Worm (Caenorhabditis elegans) whole organism, midembryonic: ENCODE data around the gene col-91.

ENCODE experiments used
- T22C8.4 ChIP-seq: fragments of 200-800 bp; sonication (Bioruptor generic); IDR thresholded peaks from 2 replicates; pipeline ENCODE4 v1.3.6; 2022; ENCODE audit warnings: missing genetic modification characterization, missing compliant biosample characterization
- cog-1 ChIP-seq: sonication (generic microtip); optimal IDR thresholded peaks from 2 replicates; lab custom pipeline; 2016; ENCODE audit warnings: missing genetic modification characterization, missing compliant biosample characterization
- flt-1 ChIP-seq: fragments of 200-800 bp; sonication (Bioruptor generic); IDR thresholded peaks from 2 replicates; pipeline ENCODE4 v1.3.6; 2022; ENCODE audit warnings: missing genetic modification characterization, missing compliant biosample characterization
- klf-2 ChIP-seq: fragments of 200-800 bp; sonication (Bioruptor generic); conservative IDR thresholded peaks from 2 replicates; pipeline ENCODE4 v1.3.6; 2022; ENCODE audit warnings: missing genetic modification reagents, missing genetic modification characterization, missing compliant biosample characterization
- med-1 ChIP-seq: sonication (generic microtip); optimal IDR thresholded peaks from 2 replicates; lab custom pipeline; 2017; ENCODE audit warnings: missing genetic modification characterization, mild to moderate bottlenecking, missing compliant biosample characterization, antibody characterized with exemption, missing genetic modification reagents; ENCODE audit not compliant: insufficient read depth
- ref-1 ChIP-seq: fragments of 200-800 bp; sonication (Bioruptor generic); conservative IDR thresholded peaks from 2 replicates; pipeline ENCODE4 v1.3.6; 2022; ENCODE audit warnings: missing genetic modification reagents, missing genetic modification characterization, missing compliant biosample characterization
- tab-1 ChIP-seq: fragments of 200-800 bp; sonication (Bioruptor generic); IDR thresholded peaks from 2 replicates; pipeline ENCODE4 v1.3.6; 2022; ENCODE audit warnings: missing genetic modification characterization, missing compliant biosample characterization
- ztf-23 ChIP-seq: fragments of 200-800 bp; sonication (Bioruptor generic); IDR thresholded peaks from 2 replicates; pipeline ENCODE4 v1.3.6; 2022; ENCODE audit warnings: missing genetic modification reagents, missing genetic modification characterization, missing compliant biosample characterization
- ztf-29 ChIP-seq: fragments of 200-800 bp; sonication (Bioruptor generic); IDR thresholded peaks from 2 replicates; pipeline ENCODE4 v1.3.6; 2022; ENCODE audit warnings: missing genetic modification reagents, missing genetic modification characterization, missing compliant biosample characterization

The col-91 gene

DNA sequence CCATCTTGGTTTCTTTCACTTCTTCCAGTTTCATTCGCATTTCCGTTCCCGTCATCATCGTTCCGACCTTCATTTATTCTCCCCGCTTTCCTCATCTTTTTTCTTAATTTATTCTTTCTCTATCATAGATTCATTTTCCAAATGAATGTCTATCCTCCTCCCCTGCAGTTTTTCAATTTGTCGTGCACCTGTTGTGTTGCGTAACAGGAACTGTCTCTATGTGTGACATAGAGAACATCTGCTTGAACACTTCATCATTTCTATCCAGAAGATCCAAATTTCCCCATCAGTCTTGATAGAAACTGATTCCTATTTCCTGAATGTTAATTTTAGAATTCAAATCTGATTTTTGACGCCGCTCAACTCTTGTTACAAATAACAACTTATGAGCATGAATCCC is 20.1 kb upstream of the col-91 start:
- TF ChIP-seq tab-1 (GFP tag; lab: Robert Waterston, UW): no peak
- no peak for TF ChIP-seq ref-1 (GFP tag; lab: Robert Waterston, UW)
- no peak for TF ChIP-seq cog-1 (tag; lab: Kevin White, UChicago)
- no peak for TF ChIP-seq T22C8.4 (GFP tag; lab: Robert Waterston, UW)
- TF ChIP-seq ztf-29 (GFP tag; lab: Robert Waterston, UW): no peak
- no peak for TF ChIP-seq med-1 (GFP tag; lab: Kevin White, UChicago)
- TF ChIP-seq klf-2 (GFP tag; lab: Robert Waterston, UW): no peak
- no peak for TF ChIP-seq flt-1 (GFP tag; lab: Robert Waterston, UW)
- TF ChIP-seq ztf-23 (GFP tag; lab: Robert Waterston, UW): no peak

DNA sequence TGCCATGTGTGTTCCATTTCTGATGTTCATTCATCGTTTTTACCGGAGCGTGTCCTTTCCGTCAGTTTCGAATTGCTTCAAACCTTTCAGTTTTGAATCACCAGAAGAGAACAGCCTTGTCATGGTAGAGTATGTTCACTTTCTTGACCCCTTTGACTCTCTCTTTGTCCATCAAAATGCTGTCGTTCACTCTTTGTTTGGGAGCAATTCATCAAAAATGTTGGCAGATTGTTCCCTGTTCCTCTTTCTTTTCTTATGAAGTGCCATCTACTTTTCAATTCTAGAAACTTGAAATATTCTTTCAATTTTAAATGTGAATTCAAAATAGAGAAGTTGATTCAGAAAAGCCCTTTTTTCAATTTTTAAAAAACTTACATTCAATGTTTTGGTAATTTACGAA is 17.8 kb upstream of the col-91 start:
- no peak for TF ChIP-seq ztf-23 (GFP tag; lab: Robert Waterston, UW)
- TF ChIP-seq ztf-29 (GFP tag; lab: Robert Waterston, UW): no peak
- no peak for TF ChIP-seq cog-1 (tag; lab: Kevin White, UChicago)
- no peak for TF ChIP-seq flt-1 (GFP tag; lab: Robert Waterston, UW)
- TF ChIP-seq ref-1 (GFP tag; lab: Robert Waterston, UW): no peak
- TF ChIP-seq med-1 (GFP tag; lab: Kevin White, UChicago): no peak
- TF ChIP-seq tab-1 (GFP tag; lab: Robert Waterston, UW): no peak
- TF ChIP-seq klf-2 (GFP tag; lab: Robert Waterston, UW): no peak
- TF ChIP-seq T22C8.4 (GFP tag; lab: Robert Waterston, UW): no peak

DNA sequence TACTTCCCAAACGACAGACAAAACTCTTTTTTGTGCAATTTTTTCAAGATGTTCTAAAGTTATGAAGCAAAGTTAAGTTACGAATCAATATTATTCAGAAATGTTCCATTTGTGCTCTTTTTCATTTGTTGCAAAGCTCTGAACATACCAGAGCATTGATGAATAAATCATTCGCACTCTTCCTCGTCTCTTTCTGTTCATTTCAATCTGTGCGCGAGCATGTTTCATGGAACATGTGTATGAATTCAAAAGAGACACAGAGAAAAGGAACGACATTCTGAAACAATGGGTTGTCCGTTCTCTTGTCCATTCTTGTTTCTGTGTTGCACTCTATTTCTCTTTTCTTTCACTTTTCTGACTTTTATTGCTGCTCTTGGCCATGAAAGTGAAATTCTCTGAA is 16.9 kb upstream of the col-91 start:
- TF ChIP-seq med-1 (GFP tag; lab: Kevin White, UChicago) (no peak), ztf-29 (GFP tag; lab: Robert Waterston, UW) (no peak), T22C8.4 (GFP tag; lab: Robert Waterston, UW) (no peak), ztf-23 (GFP tag; lab: Robert Waterston, UW) (no peak), klf-2 (GFP tag; lab: Robert Waterston, UW) (no peak), flt-1 (GFP tag; lab: Robert Waterston, UW) (no peak), cog-1 (tag; lab: Kevin White, UChicago) (no peak), ref-1 (GFP tag; lab: Robert Waterston, UW) (no peak), tab-1 (GFP tag; lab: Robert Waterston, UW) (no peak)

DNA sequence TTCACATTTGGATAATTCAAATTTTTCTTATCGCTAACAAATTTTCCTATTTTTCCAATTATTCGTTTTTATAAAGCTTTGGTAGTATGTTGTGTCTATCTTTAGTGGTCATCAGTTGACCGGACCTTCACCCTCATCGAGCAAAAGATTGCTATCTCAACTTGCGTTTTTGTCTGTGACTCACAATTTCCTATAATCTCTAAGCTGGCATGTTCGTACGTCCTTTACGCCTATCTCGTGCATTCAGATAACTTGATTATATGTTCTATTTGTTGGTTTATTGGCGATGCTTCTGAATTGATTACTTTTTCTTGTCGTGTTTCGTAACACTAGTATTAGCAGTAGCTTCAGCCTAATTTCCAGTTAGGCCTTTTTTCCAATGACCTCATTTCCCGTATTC is 16.1 kb upstream of the col-91 start:
- TF ChIP-seq ref-1 (GFP tag; lab: Robert Waterston, UW) (no peak), flt-1 (GFP tag; lab: Robert Waterston, UW) (no peak), ztf-23 (GFP tag; lab: Robert Waterston, UW) (no peak), klf-2 (GFP tag; lab: Robert Waterston, UW) (no peak), cog-1 (tag; lab: Kevin White, UChicago) (no peak), med-1 (GFP tag; lab: Kevin White, UChicago) (no peak), T22C8.4 (GFP tag; lab: Robert Waterston, UW) (no peak), tab-1 (GFP tag; lab: Robert Waterston, UW) (no peak), ztf-29 (GFP tag; lab: Robert Waterston, UW) (no peak)

DNA sequence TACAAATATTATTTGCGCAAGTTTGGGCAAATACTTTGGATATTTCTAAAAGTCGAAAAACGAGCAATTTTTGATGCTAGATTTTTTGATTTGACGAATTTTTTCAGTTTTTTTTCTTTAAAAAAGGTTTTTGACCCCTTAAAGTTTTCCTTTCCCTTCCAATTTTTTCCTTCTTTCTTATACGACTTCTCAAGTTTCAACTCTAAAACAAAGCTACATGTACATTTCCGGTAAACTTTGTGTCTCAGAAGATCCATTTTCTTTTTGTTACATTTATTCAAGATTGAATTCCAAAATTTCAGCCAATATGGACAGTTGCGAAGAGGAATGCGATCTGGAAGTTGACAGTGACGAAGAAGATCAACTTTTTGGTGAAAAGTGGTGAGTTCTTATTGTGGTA is 15.3 kb upstream of the col-91 start, which contains the start of gene mig-10:
Gene mig-10 (plus strand): TSS at position 301 of the 400 bp plus-strand sequence.
- TF ChIP-seq tab-1 (GFP tag; lab: Robert Waterston, UW): no peak
- TF ChIP-seq ztf-29 (GFP tag; lab: Robert Waterston, UW): no peak
- TF ChIP-seq T22C8.4 (GFP tag; lab: Robert Waterston, UW): no peak
- TF ChIP-seq klf-2 (GFP tag; lab: Robert Waterston, UW): no peak
- no peak for TF ChIP-seq cog-1 (tag; lab: Kevin White, UChicago)
- no peak for TF ChIP-seq flt-1 (GFP tag; lab: Robert Waterston, UW)
- TF ChIP-seq ref-1 (GFP tag; lab: Robert Waterston, UW): no peak
- no peak for TF ChIP-seq med-1 (GFP tag; lab: Kevin White, UChicago)
- no peak for TF ChIP-seq ztf-23 (GFP tag; lab: Robert Waterston, UW)

DNA sequence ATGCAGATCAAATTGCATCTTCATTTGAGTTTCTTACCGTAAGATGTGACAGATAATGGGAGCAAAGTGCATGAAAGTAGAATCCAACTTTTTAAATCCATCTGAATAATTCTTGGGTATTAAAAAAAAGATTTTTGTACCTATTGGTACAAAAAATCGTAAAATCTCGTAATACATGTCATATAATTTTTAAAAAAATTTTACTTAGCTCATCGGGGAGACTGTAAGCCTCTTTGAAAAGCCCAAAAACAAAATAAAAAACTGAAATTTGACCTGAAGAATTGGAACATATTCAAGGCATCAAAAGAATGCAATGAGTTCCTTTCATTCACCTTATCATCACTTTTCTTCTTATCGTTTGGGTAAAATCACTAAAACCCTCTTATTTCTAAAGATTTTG is 12.4 kb upstream of the col-91 start, which contains the start of gene clec-160:
Gene clec-160 (minus strand): TSS at position 101 of the 400 bp plus-strand sequence.
- TF ChIP-seq tab-1 (GFP tag; lab: Robert Waterston, UW) (no peak), T22C8.4 (GFP tag; lab: Robert Waterston, UW) (no peak), ztf-29 (GFP tag; lab: Robert Waterston, UW) (no peak), ref-1 (GFP tag; lab: Robert Waterston, UW) (no peak), med-1 (GFP tag; lab: Kevin White, UChicago) (no peak), ztf-23 (GFP tag; lab: Robert Waterston, UW) (no peak), klf-2 (GFP tag; lab: Robert Waterston, UW) (no peak), flt-1 (GFP tag; lab: Robert Waterston, UW) (no peak), cog-1 (tag; lab: Kevin White, UChicago) (no peak)

DNA sequence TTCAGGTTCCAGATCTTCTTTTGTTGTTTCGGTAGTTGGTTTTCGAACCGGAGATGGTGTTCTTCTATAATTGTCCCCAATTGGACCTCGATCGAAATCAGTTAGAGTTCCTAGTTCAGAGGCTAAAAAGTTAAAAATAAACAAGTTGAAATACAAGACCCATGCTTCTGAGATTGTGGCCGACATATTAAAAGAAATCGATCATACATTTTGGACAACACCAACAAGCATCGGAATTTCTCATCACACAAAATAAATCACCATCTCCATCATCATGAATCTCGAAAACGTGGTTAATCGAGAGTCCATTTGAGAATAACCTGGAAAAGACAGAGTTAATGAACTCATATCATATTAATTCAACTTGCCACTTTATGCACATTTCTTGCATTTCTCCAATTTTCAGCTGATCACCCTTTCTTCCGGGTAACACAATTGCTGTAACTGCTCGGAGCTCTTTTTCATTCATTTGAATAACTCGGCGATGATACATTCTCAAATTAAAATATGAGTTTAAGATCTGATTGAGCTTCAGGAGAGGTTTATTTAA is 8.3 kb upstream of the col-91 start, which contains the start of the genes mps-4 and F09G8.10:
Gene mps-4 (minus strand): TSS at position 101 of the 550 bp plus-strand sequence.
Gene F09G8.10 (minus strand): TSS at position 500 of the 550 bp plus-strand sequence.
- TF ChIP-seq flt-1 (GFP tag; lab: Robert Waterston, UW) (no peak), ztf-29 (GFP tag; lab: Robert Waterston, UW) (no peak), ztf-23 (GFP tag; lab: Robert Waterston, UW) (no peak)

DNA sequence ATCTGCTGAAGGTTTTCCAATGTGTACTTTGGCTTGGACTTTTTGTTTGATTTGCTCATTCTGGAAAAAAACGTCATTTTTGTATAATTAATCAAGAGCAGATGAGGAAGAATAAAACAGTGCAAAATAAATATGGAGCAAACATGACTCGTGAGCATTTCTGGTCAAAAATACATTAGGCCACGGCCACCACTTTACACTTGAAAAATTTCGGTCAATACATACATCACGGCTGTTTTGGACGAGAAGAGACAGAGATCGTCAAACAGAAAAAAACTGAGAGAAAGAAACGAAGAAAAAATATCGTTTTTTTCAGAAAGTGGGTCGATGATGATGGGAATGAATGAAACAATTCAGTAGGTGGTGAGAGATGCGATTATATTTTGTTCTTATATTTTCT is 4.8 kb upstream of the col-91 start, which contains the start of the genes F09G8.7 and crn-7:
Gene F09G8.7 (minus strand): TSS at position 60 of the 400 bp plus-strand sequence.
Gene crn-7 (plus strand): TSS at position 236 of the 400 bp plus-strand sequence.
- no peak for TF ChIP-seq ztf-29 (GFP tag; lab: Robert Waterston, UW)
- TF ChIP-seq klf-2 (GFP tag; lab: Robert Waterston, UW): no peak
- TF ChIP-seq flt-1 (GFP tag; lab: Robert Waterston, UW): no peak
- no peak for TF ChIP-seq cog-1 (tag; lab: Kevin White, UChicago)
- TF ChIP-seq med-1 (GFP tag; lab: Kevin White, UChicago): no peak
- no peak for TF ChIP-seq tab-1 (GFP tag; lab: Robert Waterston, UW)
- no peak for TF ChIP-seq T22C8.4 (GFP tag; lab: Robert Waterston, UW)
- TF ChIP-seq ref-1 (GFP tag; lab: Robert Waterston, UW): no peak
